Fruit fly (Drosophila melanogaster) S2 (cell line): ENCODE data around the gene CG13731.

Experiments used
- CG8478 ChIP-seq: fragments of >200 bp; optimal IDR thresholded peaks from 2 replicates; lab custom pipeline; 2018
- CTCF ChIP-seq, 2 experiments: fragments of >200 bp; optimal IDR thresholded peaks; 2 replicates each; lab custom pipeline; 2018

DNA sequence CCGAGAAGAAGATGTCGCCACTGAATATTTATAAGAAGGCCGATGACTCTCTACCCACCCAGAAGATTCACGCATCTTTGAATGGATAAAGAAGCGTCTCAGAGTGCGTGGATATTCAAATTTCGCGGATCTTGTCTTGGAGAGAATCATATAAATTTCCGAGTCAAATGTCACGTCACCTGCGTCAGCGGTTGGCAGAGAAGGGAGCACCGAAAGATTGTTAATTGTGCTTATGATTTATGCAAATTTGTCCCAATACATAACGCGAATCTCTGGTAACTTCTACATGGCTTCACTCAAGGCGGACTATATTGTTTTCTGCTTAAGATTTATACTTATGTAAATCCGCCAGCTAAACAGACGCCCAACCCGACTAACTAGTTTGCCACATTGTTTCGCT lies 2.4 kb upstream of the CG13731 start:
- TF ChIP-seq CTCF (optimal IDR thresholded peaks at IDR 0.05; lab: Kevin White, UChicago) (no peak), CG8478 (no peak)
